Fruit fly (Drosophila melanogaster): ENCODE measurements around the gene CG7460.

Gene CG7460

DNA sequence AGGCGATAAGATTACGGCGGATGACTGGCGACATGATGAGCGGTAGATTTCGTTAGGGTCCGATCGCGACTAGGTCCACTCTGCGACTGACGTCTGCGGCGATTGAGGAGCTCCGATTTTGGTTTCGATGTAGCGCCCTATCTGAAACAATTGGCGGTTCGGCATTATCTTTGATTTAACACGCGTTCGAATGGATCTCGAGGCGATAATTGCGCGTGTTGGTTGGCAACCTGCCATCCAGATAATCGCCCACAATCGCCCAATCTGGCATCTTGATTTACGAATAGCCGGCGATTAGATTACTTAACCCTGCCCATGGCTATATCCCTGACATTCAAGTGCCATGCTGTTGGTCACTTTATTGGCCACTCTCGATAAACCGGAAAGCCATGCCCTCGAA, 13.9 kb downstream of the CG7460 start:
- TF ChIP-seq Med (GFP tag) (peak; percentile 76), dysf (GFP tag; IDR thresholded peaks at IDR 0.05) (0 out of 3 replicates have a peak, but pooled peaks have one; percentile 5), ftz-f1 (GFP tag; optimal IDR thresholded peaks at IDR 0.05) (peak; percentile 56), grn (GFP tag; optimal IDR thresholded peaks at IDR 0.05) (peak; percentile 99), tap (tag; optimal IDR thresholded peaks at IDR 0.05) (no peak), vnd (GFP tag; IDR thresholded peaks at IDR 0.05; ENCODE audit: partially characterized antibody) (0 out of 3 replicates have a peak, but pooled peaks have one; percentile 34), lola (GFP tag; optimal IDR thresholded peaks at IDR 0.05) (no peak), chinmo (GFP tag; IDR thresholded peaks at IDR 0.05; ENCODE audit: partially characterized antibody) (0 out of 4 replicates have a peak, but pooled peaks have one; percentile 49), cwo (GFP tag; optimal IDR thresholded peaks at IDR 0.05) (peak; percentile 83), GATAe (GFP tag; conservative IDR thresholded peaks at IDR 0.05) (peak; percentile 88), lab (GFP tag; optimal IDR thresholded peaks at IDR 0.05) (peak; percentile 11), CG17328 (GFP tag; IDR thresholded peaks at IDR 0.05) (no peak), mirr (GFP tag; optimal IDR thresholded peaks at IDR 0.05) (peak; percentile 86), sug (tag; optimal IDR thresholded peaks at IDR 0.05) (peak; percentile 97), Hmr (GFP tag; optimal IDR thresholded peaks at IDR 0.05) (peak; percentile 12), CG16863 (GFP tag; optimal IDR thresholded peaks at IDR 0.05) (no peak), exex (tag; optimal IDR thresholded peaks at IDR 0.05) (peak; percentile 96), CG10543 (GFP tag; optimal IDR thresholded peaks at IDR 0.05) (peak; percentile 53), BtbVII (GFP tag; optimal IDR thresholded peaks at IDR 0.05) (peak; percentile 5), ac (GFP tag; optimal IDR thresholded peaks at IDR 0.05) (no peak), HmgZ (tag; optimal IDR thresholded peaks at IDR 0.05) (peak; percentile 22), Dip3 (GFP tag; optimal IDR thresholded peaks at IDR 0.05) (no peak), Jarid2 (GFP tag; optimal IDR thresholded peaks at IDR 0.05) (peak; percentile 2), Hey (tag; optimal IDR thresholded peaks at IDR 0.05) (peak; percentile 91), CG18599 (GFP tag; optimal IDR thresholded peaks at IDR 0.05) (peak; percentile 56), CG34376 (GFP tag; optimal IDR thresholded peaks at IDR 0.05) (peak; percentile 92), CG7987 (GFP tag; optimal IDR thresholded peaks at IDR 0.05) (peak; percentile 40), sens-2 (GFP tag; IDR thresholded peaks at IDR 0.05) (0 out of 2 replicates have a peak, but pooled peaks have one; percentile 20)

- TF ChIP-seq ttk (GFP tag; IDR thresholded peaks at IDR 0.05), result peak; percentile 47; the same call in 1 of the 2 replicates
- TF ChIP-seq CG2678 (tag; optimal IDR thresholded peaks at IDR 0.05), result peak; percentile 82
- no peak for TF ChIP-seq hb (GFP tag; IDR thresholded peaks at IDR 0.05; ENCODE audit: partially characterized antibody)
- TF ChIP-seq run (tag; optimal IDR thresholded peaks at IDR 0.05), result peak; percentile 67
- TF ChIP-seq CG6854 (GFP tag; optimal IDR thresholded peaks at IDR 0.05), result peak; percentile 49
- no peak for TF ChIP-seq usp (GFP tag; optimal IDR thresholded peaks at IDR 0.05)
- peak; percentile 24 for TF ChIP-seq CG1647 (GFP tag; optimal IDR thresholded peaks at IDR 0.05)
- no peak for TF ChIP-seq D (optimal IDR thresholded peaks at IDR 0.05)
- TF ChIP-seq D (GFP tag; optimal IDR thresholded peaks at IDR 0.05), result peak; percentile 94
- TF ChIP-seq CG31388 (GFP tag; optimal IDR thresholded peaks at IDR 0.05), result peak; percentile 32
- TF ChIP-seq ham (GFP tag; IDR thresholded peaks at IDR 0.05), result no peak
- TF ChIP-seq Dref (GFP tag; IDR thresholded peaks at IDR 0.05), result no peak
- peak; percentile 74 for TF ChIP-seq tio (GFP tag; optimal IDR thresholded peaks at IDR 0.05)
- no peak for TF ChIP-seq CG10321 (GFP tag; IDR thresholded peaks at IDR 0.05)
- TF ChIP-seq wek (GFP tag; optimal IDR thresholded peaks at IDR 0.05), result no peak
- peak; percentile 32 for TF ChIP-seq CG9609 (GFP tag; optimal IDR thresholded peaks at IDR 0.05)
- TF ChIP-seq salm (tag; optimal IDR thresholded peaks at IDR 0.05), result peak; percentile 49
- peak; percentile 10 for TF ChIP-seq exex (tag; optimal IDR thresholded peaks at IDR 0.05)
- TF ChIP-seq zen (tag; optimal IDR thresholded peaks at IDR 0.05), result peak; percentile 72
- TF ChIP-seq fru (optimal IDR thresholded peaks at IDR 0.05), result no peak
- TF ChIP-seq Lim3 (GFP tag; IDR thresholded peaks at IDR 0.05), result no peak
- no peak for TF ChIP-seq hth (optimal IDR thresholded peaks at IDR 0.05)
These were observed 17.1 kb downstream of the CG7460 start for dm6 chr3L:17757156-17758083.

Data from whole organism, embryonic.